Fruit fly (Drosophila melanogaster) whole organism, pupa: ENCODE data around the gene CIA30.

Experiments used
- CG10348 ChIP-seq: fragments of 200-800 bp; sonication (Bioruptor generic); IDR thresholded peaks from 2 replicates; pipeline ENCODE4 v1.3.6; 2022; ENCODE audit warnings: missing biosample characterization, missing genetic modification characterization
- CG12605 ChIP-seq: fragments of 200-800 bp; sonication (Bioruptor generic); IDR thresholded peaks from 2 replicates; pipeline ENCODE4 v1.3.6; 2022; ENCODE audit warnings: missing biosample characterization, missing genetic modification characterization
- CG13204 ChIP-seq: fragments of 200-800 bp; sonication (Bioruptor generic); optimal IDR thresholded peaks from 2 replicates; lab custom pipeline; 2018; ENCODE audit warnings: missing biosample characterization, mild to moderate bottlenecking, missing genetic modification characterization, moderate library complexity
- CG14655 ChIP-seq: fragments of 200-800 bp; sonication (Bioruptor generic); optimal IDR thresholded peaks from 3 replicates; lab custom pipeline; 2017; ENCODE audit warnings: mild to moderate bottlenecking, missing biosample characterization, missing genetic modification reagents, missing genetic modification characterization
- CG15710 ChIP-seq: fragments of 200-800 bp; sonication (Bioruptor generic); optimal IDR thresholded peaks from 2 replicates; lab custom pipeline; 2018; ENCODE audit warnings: missing biosample characterization, mild to moderate bottlenecking, missing genetic modification characterization, moderate library complexity
- CG17806 ChIP-seq: fragments of 200-800 bp; sonication (Bioruptor generic); optimal IDR thresholded peaks from 2 replicates; lab custom pipeline; 2018; ENCODE audit warnings: missing biosample characterization, mild to moderate bottlenecking, missing genetic modification characterization, moderate library complexity
- CG32121 ChIP-seq: fragments of 200-800 bp; sonication (Bioruptor generic); IDR thresholded peaks from 2 replicates; pipeline ENCODE4 v1.3.6; 2022; ENCODE audit warnings: missing biosample characterization, missing genetic modification characterization
- CG34367 ChIP-seq: fragments of 200-800 bp; sonication (Bioruptor generic); optimal IDR thresholded peaks from 2 replicates; lab custom pipeline; 2018; ENCODE audit warnings: missing biosample characterization, mild to moderate bottlenecking, missing genetic modification characterization
- CG4496 ChIP-seq: fragments of 200-800 bp; sonication (Bioruptor generic); IDR thresholded peaks from 3 replicates; pipeline ENCODE4 v1.3.6; 2022; ENCODE audit warnings: missing biosample characterization, missing genetic modification characterization
- CG8159 ChIP-seq: fragments of 200-800 bp; sonication (Bioruptor generic); optimal IDR thresholded peaks from 3 replicates; lab custom pipeline; 2018; ENCODE audit warnings: missing biosample characterization, mild to moderate bottlenecking, missing genetic modification characterization, moderate library complexity
- CG8301 ChIP-seq: fragments of 200-800 bp; sonication (Bioruptor generic); optimal IDR thresholded peaks from 2 replicates; lab custom pipeline; 2018; ENCODE audit warnings: missing biosample characterization, mild to moderate bottlenecking, missing genetic modification characterization
- CG9948 ChIP-seq: fragments of 200-800 bp; sonication (Bioruptor generic); optimal IDR thresholded peaks from 2 replicates; lab custom pipeline; 2018; ENCODE audit warnings: missing biosample characterization, mild to moderate bottlenecking, missing genetic modification characterization, moderate library complexity
- D1 ChIP-seq: fragments of 200-800 bp; sonication (Bioruptor generic); optimal IDR thresholded peaks from 2 replicates; lab custom pipeline; 2018; ENCODE audit warnings: missing biosample characterization, mild to moderate bottlenecking, missing genetic modification characterization, moderate library complexity
- EcR ChIP-seq: fragments of 200-800 bp; sonication (Bioruptor generic); optimal IDR thresholded peaks from 3 replicates; lab custom pipeline; 2019; ENCODE audit warnings: missing biosample characterization, missing genetic modification characterization, mild to moderate bottlenecking, moderate library complexity, missing genetic modification reagents
- Ets98B ChIP-seq: fragments of 200-800 bp; sonication (Bioruptor generic); IDR thresholded peaks from 2 replicates; pipeline ENCODE4 v1.3.6; 2022; ENCODE audit warnings: missing biosample characterization, missing genetic modification characterization
- Pif1A ChIP-seq: fragments of 200-800 bp; sonication (Bioruptor generic); optimal IDR thresholded peaks from 3 replicates; lab custom pipeline; 2016; ENCODE audit warnings: missing biosample characterization, missing genetic modification characterization
- Pif1B ChIP-seq: fragments of 200-800 bp; sonication (Bioruptor generic); optimal IDR thresholded peaks from 3 replicates; lab custom pipeline; 2016; ENCODE audit warnings: missing biosample characterization, missing genetic modification characterization
- Snoo ChIP-seq: fragments of 200-800 bp; sonication (Bioruptor generic); optimal IDR thresholded peaks from 3 replicates; lab custom pipeline; 2017; ENCODE audit warnings: missing biosample characterization, mild to moderate bottlenecking, missing genetic modification characterization, inconsistent platforms
- fd96Ca ChIP-seq: fragments of 200-800 bp; sonication (Bioruptor generic); IDR thresholded peaks from 3 replicates; pipeline ENCODE4 v1.3.6; 2022; ENCODE audit warnings: missing biosample characterization, missing genetic modification characterization
- gl ChIP-seq: fragments of 200-800 bp; sonication (Bioruptor generic); optimal IDR thresholded peaks from 2 replicates; lab custom pipeline; 2018; ENCODE audit warnings: missing biosample characterization, mild to moderate bottlenecking, missing genetic modification characterization
- rn ChIP-seq: fragments of 200-800 bp; sonication (Bioruptor generic); IDR thresholded peaks from 2 replicates; pipeline ENCODE4 v1.3.6; 2022; ENCODE audit warnings: missing biosample characterization, missing genetic modification characterization

The CIA30 gene

DNA sequence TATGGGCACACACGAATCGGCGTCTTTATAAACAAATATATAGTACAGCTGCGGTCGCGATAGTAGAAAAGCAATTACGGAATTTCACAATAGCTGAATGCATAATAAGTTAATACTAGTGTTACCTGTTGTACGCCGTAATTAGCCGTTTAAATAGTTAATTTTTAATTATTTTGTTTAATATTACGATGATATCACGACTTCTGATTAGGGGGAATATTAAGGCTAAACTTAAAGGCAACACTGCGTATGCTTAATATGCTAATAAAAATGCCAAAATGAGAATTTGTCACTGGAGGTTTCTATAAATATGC is 42.2 kb downstream of the CIA30 start:
- no peak for TF ChIP-seq EcR (GFP tag; lab: Kevin White, UChicago)

DNA sequence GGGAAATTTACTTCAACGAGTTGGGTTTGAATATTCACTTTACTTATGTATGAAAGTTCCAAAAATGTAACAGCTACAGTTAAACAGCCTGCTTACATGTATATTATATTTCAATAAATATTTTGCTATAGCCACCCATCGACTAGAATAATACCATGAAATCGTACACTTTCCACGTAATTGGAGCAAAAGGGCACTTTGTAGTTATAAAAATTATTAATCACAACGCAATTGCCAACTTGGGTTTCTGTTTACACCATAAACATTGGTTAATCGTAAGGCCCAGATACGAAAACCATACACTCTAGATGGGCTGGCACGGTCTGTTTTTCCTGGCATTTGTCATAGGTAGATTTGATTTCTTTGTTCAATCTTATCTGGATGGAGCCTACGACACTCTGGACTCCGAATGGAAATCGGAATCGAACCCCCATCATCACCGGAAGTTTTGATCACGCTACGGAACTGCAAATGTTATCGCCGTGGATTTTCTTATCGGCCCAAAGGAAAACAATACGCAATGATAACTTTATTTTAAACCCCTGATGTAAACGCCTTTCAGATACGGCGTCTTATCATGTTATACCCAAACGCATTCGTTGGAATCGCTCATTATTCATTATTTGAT is 43.8 kb downstream of the CIA30 start, which contains the start of gene fig:
Gene fig, minus strand, starts transcription at position 51 of the 628 bp plus-strand sequence.
- TF ChIP-seq CG10348 (no peak), gl (tag; lab: Kevin White, UChicago) (no peak), CG8159 (no peak), CG17806 (tag; lab: Kevin White, UChicago) (no peak), CG9948 (tag; lab: Kevin White, UChicago) (no peak), CG15710 (tag; lab: Kevin White, UChicago) (no peak)

- TF ChIP-seq CG8301 (tag; lab: Kevin White, UChicago): no peak
- TF ChIP-seq fd96Ca (GFP tag; lab: Robert Waterston, UW): no peak
- no peak for TF ChIP-seq Ets98B (GFP tag; lab: Robert Waterston, UW)
- TF ChIP-seq CG32121 (GFP tag; lab: Robert Waterston, UW): no peak
- no peak for TF ChIP-seq CG34367 (tag; lab: Kevin White, UChicago)
- no peak for TF ChIP-seq CG10348
- TF ChIP-seq CG9948 (tag; lab: Kevin White, UChicago): no peak
- no peak for TF ChIP-seq CG12605
- no peak for TF ChIP-seq Snoo
- no peak for TF ChIP-seq CG8159
- TF ChIP-seq CG13204 (GFP tag; lab: Kevin White, UChicago): no peak
Observed at dm6 chr3R:29781874-29782273, 45.1 kb downstream of the CIA30 start.

DNA sequence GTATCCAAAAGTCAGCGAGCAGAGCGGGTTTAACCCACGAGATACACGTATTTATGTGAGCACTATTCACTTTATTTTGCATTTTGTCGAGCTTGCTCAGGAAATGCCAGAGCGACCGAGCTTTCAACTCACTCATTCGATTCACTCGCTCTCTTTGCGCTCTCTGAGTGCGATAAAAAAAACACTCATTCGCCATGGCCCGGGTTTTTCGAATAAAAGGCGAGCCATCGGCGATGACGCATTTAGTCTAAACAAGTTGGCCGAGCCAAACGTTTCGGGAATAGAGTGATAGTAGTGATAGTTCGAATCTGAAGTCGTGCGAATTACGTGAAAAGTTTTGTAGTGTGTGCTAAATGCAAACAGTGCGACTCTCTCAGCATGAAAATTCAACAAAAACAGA is 45.6 kb downstream of the CIA30 start:
- TF ChIP-seq EcR (GFP tag; lab: Kevin White, UChicago) (peak; percentile 71), Snoo (peak; percentile 36), CG13204 (GFP tag; lab: Kevin White, UChicago) (peak; percentile 40), CG15710 (tag; lab: Kevin White, UChicago) (no peak), fd96Ca (GFP tag; lab: Robert Waterston, UW) (no peak), Pif1B (GFP tag; lab: Kevin White, UChicago) (peak; percentile 0), Ets98B (GFP tag; lab: Robert Waterston, UW) (peak; percentile 49; the same call in 1 of the 2 replicates), CG32121 (GFP tag; lab: Robert Waterston, UW) (peak; percentile 44; the same call in 1 of the 2 replicates), CG4496 (0 out of 3 replicates have a peak, but pooled peaks have one; percentile 44), CG9948 (tag; lab: Kevin White, UChicago) (no peak), CG8159 (peak; percentile 20)

dm6 chr3R:29783210-29783609 is 46.4 kb downstream of the CIA30 start:
- no peak for TF ChIP-seq Pif1A (GFP tag; lab: Kevin White, UChicago)
- TF ChIP-seq CG4496: no peak
- TF ChIP-seq Ets98B (GFP tag; lab: Robert Waterston, UW): no peak
- TF ChIP-seq Snoo: no peak

DNA sequence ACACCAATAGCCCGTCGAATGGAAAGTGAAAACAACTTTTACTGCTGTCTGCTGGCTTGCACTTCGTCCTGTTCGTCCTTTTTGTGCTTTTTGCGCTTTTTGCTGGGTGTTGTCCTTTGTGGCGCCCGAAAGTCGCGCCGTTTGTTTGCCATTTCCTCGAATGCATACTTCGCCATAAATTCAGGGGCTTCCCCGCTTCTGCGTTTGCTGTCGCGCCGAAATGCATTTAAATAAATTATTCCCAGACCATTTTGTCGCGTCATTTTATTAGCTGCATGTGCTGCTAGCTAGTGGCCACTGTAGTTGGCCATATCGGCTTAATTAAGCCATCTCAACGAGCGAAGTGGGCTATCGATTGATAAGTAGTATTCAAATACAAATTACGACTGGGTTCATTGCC is 48.5 kb downstream of the CIA30 start:
- TF ChIP-seq rn (GFP tag; lab: Robert Waterston, UW): no peak
- no peak for TF ChIP-seq CG15710 (tag; lab: Kevin White, UChicago)
- TF ChIP-seq CG34367 (tag; lab: Kevin White, UChicago): no peak
- no peak for TF ChIP-seq CG13204 (GFP tag; lab: Kevin White, UChicago)
- TF ChIP-seq D1 (tag; lab: Kevin White, UChicago): no peak
- no peak for TF ChIP-seq CG10348
- TF ChIP-seq CG4496: no peak
- TF ChIP-seq CG14655 (GFP tag; lab: Kevin White, UChicago): no peak
- no peak for TF ChIP-seq fd96Ca (GFP tag; lab: Robert Waterston, UW)
- TF ChIP-seq CG8301 (tag; lab: Kevin White, UChicago): no peak
- no peak for TF ChIP-seq CG17806 (tag; lab: Kevin White, UChicago)
- TF ChIP-seq EcR (GFP tag; lab: Kevin White, UChicago): no peak
- no peak for TF ChIP-seq CG9948 (tag; lab: Kevin White, UChicago)
- no peak for TF ChIP-seq Pif1A (GFP tag; lab: Kevin White, UChicago)
- TF ChIP-seq CG8159: no peak
- no peak for TF ChIP-seq CG32121 (GFP tag; lab: Robert Waterston, UW)
- TF ChIP-seq CG12605: no peak
- no peak for TF ChIP-seq gl (tag; lab: Kevin White, UChicago)
